Worm (Caenorhabditis elegans) whole organism, L3 larva: ENCODE measurements around the gene ndab-2.

Experiments used
- ama-1 ChIP-seq: fragments of 150-350 bp; optimal IDR thresholded peaks from 2 replicates; lab custom pipeline; 2018
- fos-1 ChIP-seq: fragments of 150-350 bp; optimal IDR thresholded peaks from 2 replicates; lab custom pipeline; 2014; ENCODE audit warnings: missing biosample characterization, missing genetic modification characterization
- jun-1 ChIP-seq: fragments of 150-350 bp; optimal IDR thresholded peaks from 2 replicates; lab custom pipeline; 2014; ENCODE audit warnings: missing biosample characterization, missing genetic modification reagents, missing genetic modification characterization
- zag-1 ChIP-seq: fragments of 150-350 bp; optimal IDR thresholded peaks from 2 replicates; lab custom pipeline; 2014; ENCODE audit warnings: missing biosample characterization, missing genetic modification characterization
- ztf-11 ChIP-seq: fragments of 150-350 bp; optimal IDR thresholded peaks from 2 replicates; lab custom pipeline; 2014; ENCODE audit warnings: missing biosample characterization, missing genetic modification characterization

ce11 chrIII:7161055-7161454 is 19.5 kb upstream of the ndab-2 start, which contains the start of gene rnp-7:
- no peak for TF ChIP-seq ama-1
- TF ChIP-seq zag-1 (tag; lab: Kevin White, UChicago) = no peak
- TF ChIP-seq jun-1 (tag; lab: Kevin White, UChicago) = no peak
- TF ChIP-seq ztf-11 = no peak
- no peak for TF ChIP-seq fos-1 (tag; lab: Kevin White, UChicago)
